Fruit fly (Drosophila melanogaster): ENCODE data around the gene CG13062.

DNA sequence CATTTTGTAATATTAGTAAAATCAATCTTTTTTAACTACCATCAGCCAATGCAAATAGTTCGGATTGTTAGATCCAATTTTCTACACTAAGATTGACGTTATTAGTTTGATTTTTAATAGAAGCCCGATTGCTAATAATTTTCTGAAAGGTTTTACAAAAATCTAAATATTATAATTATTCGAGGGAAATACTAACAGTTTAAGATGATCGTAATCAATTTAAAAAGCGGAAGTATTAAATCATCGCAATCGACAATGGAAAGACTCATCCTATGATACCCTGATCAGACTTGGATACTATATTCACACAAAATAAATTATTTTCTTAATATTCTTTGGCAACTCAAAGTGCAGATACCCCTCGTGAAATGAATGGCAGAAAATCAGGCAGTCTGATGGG is 43.8 kb downstream of the CG13062 start:
- TF ChIP-seq ovo (GFP tag; optimal IDR thresholded peaks at IDR 0.05), result no peak
- no peak for TF ChIP-seq toe (GFP tag; optimal IDR thresholded peaks at IDR 0.05)
- TF ChIP-seq kay (GFP tag; ENCODE audit: borderline replicate concordance), result no peak
- TF ChIP-seq Clk (GFP tag; optimal IDR thresholded peaks at IDR 0.05), result no peak
- no peak for TF ChIP-seq CG1620 (GFP tag; optimal IDR thresholded peaks at IDR 0.05)
- no peak for TF ChIP-seq CG5204 (GFP tag; optimal IDR thresholded peaks at IDR 0.05)

Measured in whole organism, adult.